Worm (Caenorhabditis elegans) whole organism, L4 larva: ENCODE results near the gene K05F1.6.

Experiments
- D1046.2 ChIP-seq: fragments of 200-800 bp; sonication (Bioruptor generic); IDR thresholded peaks from 2 replicates; pipeline ENCODE4 v1.3.6; 2022; ENCODE audit warnings: missing genetic modification characterization, missing compliant biosample characterization
- R02D3.7 ChIP-seq: fragments of 150-350 bp; sonication (generic microtip); optimal IDR thresholded peaks from 3 replicates; lab custom pipeline; 2014; ENCODE audit warnings: missing biosample characterization, missing genetic modification characterization
- T26A8.4 ChIP-seq: fragments of 200-800 bp; sonication (Bioruptor generic); IDR thresholded peaks from 2 replicates; pipeline ENCODE4 v1.3.6; 2022; ENCODE audit warnings: missing genetic modification characterization, missing compliant biosample characterization
- ZK546.5 ChIP-seq, 2 experiments: sonication (generic microtip); optimal IDR thresholded peaks; 2 replicates each; lab custom pipeline; 2017; ENCODE audit warnings: missing biosample characterization in 2 of 2, missing genetic modification characterization in 2 of 2
- aha-1 ChIP-seq: fragments of 150-350 bp; peaks from one replicate; lab custom pipeline; 2014; ENCODE audit warnings: missing biosample characterization, missing genetic modification characterization
- attf-4 ChIP-seq: sonication (generic microtip); optimal IDR thresholded peaks from 3 replicates; lab custom pipeline; 2017; ENCODE audit warnings: missing biosample characterization, missing genetic modification characterization
- ceh-28 ChIP-seq: fragments of 150-350 bp; optimal IDR thresholded peaks from 2 replicates; lab custom pipeline; 2014; ENCODE audit warnings: missing biosample characterization, missing genetic modification reagents, missing genetic modification characterization
- daf-16 ChIP-seq, 3 experiments: sonication (generic microtip); optimal IDR thresholded peaks; 2 replicates each; lab custom pipeline; 2016 to 2017; ENCODE audit warnings: missing genetic modification characterization in 3 of 3, missing genetic modification reagents in 3 of 3, mild to moderate bottlenecking in 2 of 3, missing compliant biosample characterization in 2 of 3, missing biosample characterization in 1 of 3, moderate library complexity in 1 of 3
- dmd-6 ChIP-seq: fragments of 200-800 bp; sonication (Bioruptor generic); IDR thresholded peaks from 2 replicates; pipeline ENCODE4 v1.3.6; 2022; ENCODE audit warnings: missing genetic modification reagents, missing genetic modification characterization, missing compliant biosample characterization
- dve-1 ChIP-seq: sonication (generic microtip); optimal IDR thresholded peaks from 2 replicates; lab custom pipeline; 2017; ENCODE audit warnings: antibody characterized with exemption, mild to moderate bottlenecking, missing genetic modification characterization, missing compliant biosample characterization; ENCODE audit not compliant: insufficient read depth
- gei-8 ChIP-seq: fragments of 200-800 bp; sonication (Bioruptor generic); optimal IDR thresholded peaks from 2 replicates; lab custom pipeline; 2018; ENCODE audit warnings: mild to moderate bottlenecking, missing genetic modification characterization, missing compliant biosample characterization
- hif-1 ChIP-seq, 2 experiments: sonication (generic microtip); optimal IDR thresholded peaks; 2 replicates each; lab custom pipeline; 2016 to 2017; ENCODE audit warnings: missing compliant biosample characterization in 2 of 2, missing genetic modification characterization in 2 of 2, missing genetic modification reagents in 2 of 2, missing genotype in 2 of 2, mild to moderate bottlenecking in 1 of 2
- hlh-11 ChIP-seq: fragments of 200-800 bp; sonication (Bioruptor generic); optimal IDR thresholded peaks from 2 replicates; lab custom pipeline; 2018; ENCODE audit warnings: mild to moderate bottlenecking, missing genetic modification characterization, missing compliant biosample characterization
- jun-1 ChIP-seq: fragments of 150-350 bp; optimal IDR thresholded peaks from 2 replicates; lab custom pipeline; 2014; ENCODE audit warnings: missing biosample characterization, missing genetic modification reagents, missing genetic modification characterization
- lim-7 ChIP-seq: fragments of 200-800 bp; sonication (Bioruptor generic); IDR thresholded peaks from 2 replicates; pipeline ENCODE4 v1.3.6; 2022; ENCODE audit warnings: missing genetic modification characterization, missing compliant biosample characterization
- lir-3 ChIP-seq: sonication (generic microtip); optimal IDR thresholded peaks from 2 replicates; lab custom pipeline; 2016; ENCODE audit warnings: mild to moderate bottlenecking, missing genetic modification characterization, missing compliant biosample characterization
- mep-1 ChIP-seq: fragments of 150-350 bp; sonication (generic microtip); optimal IDR thresholded peaks from 3 replicates; lab custom pipeline; 2014; ENCODE audit warnings: missing biosample characterization, missing genetic modification characterization
- mes-2 ChIP-seq: sonication (generic microtip); optimal IDR thresholded peaks from 2 replicates; lab custom pipeline; 2016; ENCODE audit warnings: missing genotype, mild to moderate bottlenecking, missing genetic modification characterization, missing compliant biosample characterization; ENCODE audit not compliant: poor library complexity, severe bottlenecking
- mxl-2 ChIP-seq: fragments of 200-800 bp; sonication (Bioruptor generic); conservative IDR thresholded peaks from 2 replicates; pipeline ENCODE4 v1.3.6; 2022; ENCODE audit warnings: missing genetic modification reagents, missing genetic modification characterization, missing compliant biosample characterization
- mxl-3 ChIP-seq: fragments of 200-800 bp; sonication (Bioruptor generic); optimal IDR thresholded peaks from 2 replicates; lab custom pipeline; 2018; ENCODE audit warnings: mild to moderate bottlenecking, missing genetic modification characterization, missing compliant biosample characterization
- nhr-102 ChIP-seq: sonication (generic microtip); optimal IDR thresholded peaks from 2 replicates; lab custom pipeline; 2016; ENCODE audit warnings: mild to moderate bottlenecking, missing genetic modification characterization, moderate library complexity, missing compliant biosample characterization
- nhr-25 ChIP-seq: sonication (generic microtip); optimal IDR thresholded peaks from 2 replicates; lab custom pipeline; 2017; ENCODE audit warnings: missing genetic modification characterization, mild to moderate bottlenecking, missing compliant biosample characterization, antibody characterized with exemption, moderate library complexity, borderline replicate concordance; ENCODE audit not compliant: insufficient read depth
- nhr-28 ChIP-seq: fragments of 150-350 bp; optimal IDR thresholded peaks from 2 replicates; lab custom pipeline; 2014; ENCODE audit warnings: missing biosample characterization, missing genetic modification characterization
- nhr-41 ChIP-seq: fragments of 200-800 bp; sonication (Bioruptor generic); IDR thresholded peaks from 2 replicates; pipeline ENCODE4 v1.3.6; 2022; ENCODE audit warnings: missing genetic modification reagents, missing genetic modification characterization, missing compliant biosample characterization
- nhr-42 ChIP-seq: fragments of 200-800 bp; sonication (Bioruptor generic); IDR thresholded peaks from 2 replicates; pipeline ENCODE4 v1.3.6; 2022; ENCODE audit warnings: missing genetic modification characterization, missing compliant biosample characterization
- nhr-48 ChIP-seq: sonication (generic microtip); optimal IDR thresholded peaks from 2 replicates; lab custom pipeline; 2016; ENCODE audit warnings: mild to moderate bottlenecking, missing genetic modification characterization, missing compliant biosample characterization
- nhr-6 ChIP-seq: fragments of 150-350 bp; optimal IDR thresholded peaks from 2 replicates; lab custom pipeline; 2014; ENCODE audit warnings: missing biosample characterization, missing genetic modification characterization
- nhr-77 ChIP-seq: fragments of 150-350 bp; optimal IDR thresholded peaks from 2 replicates; lab custom pipeline; 2014; ENCODE audit warnings: missing biosample characterization, missing genetic modification characterization
- pha-4 ChIP-seq, 2 experiments: fragments of 150-350 bp in 1 of 2; fragments of 200-800 bp in 1 of 2; sonication (Bioruptor generic) in 1 of 2; IDR thresholded peaks in 1 of 2; optimal IDR thresholded peaks in 1 of 2; 2 replicates each; pipeline versions ENCODE4 v1.3.6 to Lab custom; 2014 to 2022; ENCODE audit warnings: missing genetic modification characterization in 2 of 2, missing genetic modification reagents in 2 of 2, missing biosample characterization in 1 of 2, missing compliant biosample characterization in 1 of 2
- php-3 ChIP-seq: fragments of 200-800 bp; sonication (Bioruptor generic); IDR thresholded peaks from 2 replicates; pipeline ENCODE4 v1.3.6; 2022; ENCODE audit warnings: missing genetic modification reagents, missing genetic modification characterization, missing compliant biosample characterization
- pqm-1 ChIP-seq: sonication (generic microtip); optimal IDR thresholded peaks from 2 replicates; lab custom pipeline; 2017; ENCODE audit warnings: missing biosample characterization, missing genetic modification characterization
- sdz-12 ChIP-seq: fragments of 200-800 bp; sonication (Bioruptor generic); optimal IDR thresholded peaks from 2 replicates; lab custom pipeline; 2018; ENCODE audit warnings: mild to moderate bottlenecking, missing genetic modification characterization, missing compliant biosample characterization
- set-16 ChIP-seq: fragments of 200-800 bp; sonication (Bioruptor generic); IDR thresholded peaks from 2 replicates; pipeline ENCODE4 v1.3.6; 2022; ENCODE audit warnings: missing genetic modification reagents, missing genetic modification characterization, missing compliant biosample characterization
- snpc-1.2 ChIP-seq: fragments of 200-800 bp; sonication (Bioruptor generic); IDR thresholded peaks from 2 replicates; pipeline ENCODE4 v1.3.6; 2022; ENCODE audit warnings: missing genetic modification reagents, missing genetic modification characterization, missing compliant biosample characterization
- snpc-4 ChIP-seq: fragments of 150-350 bp; optimal IDR thresholded peaks from 2 replicates; lab custom pipeline; 2014; ENCODE audit warnings: missing biosample characterization, missing genetic modification characterization
- spr-3 ChIP-seq: fragments of 200-800 bp; sonication (Bioruptor generic); optimal IDR thresholded peaks from 2 replicates; lab custom pipeline; 2018; ENCODE audit warnings: mild to moderate bottlenecking, missing genetic modification characterization, missing compliant biosample characterization
- tag-97 ChIP-seq: fragments of 200-800 bp; sonication (Bioruptor generic); IDR thresholded peaks from 2 replicates; pipeline ENCODE4 v1.3.6; 2022; ENCODE audit warnings: missing genetic modification characterization, missing compliant biosample characterization
- unc-39 ChIP-seq: sonication (generic microtip); optimal IDR thresholded peaks from 2 replicates; lab custom pipeline; 2017; ENCODE audit warnings: missing biosample characterization, missing genetic modification characterization
- vab-7 ChIP-seq: fragments of 200-800 bp; sonication (Bioruptor generic); IDR thresholded peaks from 2 replicates; pipeline ENCODE4 v1.3.6; 2022; ENCODE audit warnings: missing genetic modification reagents, missing genetic modification characterization, missing compliant biosample characterization
- zag-1 ChIP-seq: fragments of 150-350 bp; optimal IDR thresholded peaks from 2 replicates; lab custom pipeline; 2014; ENCODE audit warnings: missing biosample characterization, missing genetic modification characterization
- zfp-2 ChIP-seq: sonication (generic microtip); optimal IDR thresholded peaks from 2 replicates; lab custom pipeline; 2016; ENCODE audit warnings: mild to moderate bottlenecking, missing genetic modification characterization, missing compliant biosample characterization
- zfp-3 ChIP-seq: fragments of 200-800 bp; sonication (Bioruptor generic); conservative IDR thresholded peaks from 2 replicates; pipeline ENCODE4 v1.3.6; 2022; ENCODE audit warnings: missing genetic modification reagents, missing genetic modification characterization, missing compliant biosample characterization
- zip-11 ChIP-seq: fragments of 200-800 bp; sonication (Bioruptor generic); IDR thresholded peaks from 2 replicates; pipeline ENCODE4 v1.3.6; 2022; ENCODE audit warnings: missing genetic modification characterization, missing compliant biosample characterization
- ztf-11 ChIP-seq: fragments of 150-350 bp; optimal IDR thresholded peaks from 2 replicates; lab custom pipeline; 2014; ENCODE audit warnings: missing biosample characterization, missing genetic modification characterization
- ztf-7 ChIP-seq: fragments of 150-350 bp; optimal IDR thresholded peaks from 2 replicates; lab custom pipeline; 2014; ENCODE audit warnings: missing biosample characterization, missing genetic modification characterization

K05F1.6 gene

DNA sequence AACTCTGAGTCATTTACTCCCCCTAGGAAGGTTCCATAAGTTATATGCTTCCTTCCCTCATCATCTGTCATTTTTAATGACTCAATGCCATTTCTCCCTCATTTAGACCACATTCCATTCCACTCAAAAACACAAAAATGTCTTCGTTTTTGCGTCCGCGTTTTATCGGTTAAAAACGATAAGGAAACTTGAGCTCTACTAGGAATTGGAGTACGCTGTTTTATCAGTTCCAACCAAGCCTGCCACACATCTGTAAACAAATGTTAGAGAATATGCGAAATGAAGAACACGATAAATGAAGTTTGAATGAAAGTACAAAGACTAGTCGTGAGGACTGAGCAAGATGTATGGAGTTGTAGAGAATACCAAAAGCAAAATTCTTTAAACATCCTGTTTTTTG, 33.9 kb upstream of the K05F1.6 start (continued):
- TF ChIP-seq zfp-3 (GFP tag; lab: Robert Waterston, UW) (no peak), snpc-4 (tag; lab: Kevin White, UChicago) (no peak), D1046.2 (GFP tag; lab: Robert Waterston, UW) (no peak), T26A8.4 (GFP tag; lab: Robert Waterston, UW) (no peak), mep-1 (tag; lab: Kevin White, UChicago) (peak; percentile 40), ceh-28 (tag; lab: Kevin White, UChicago) (no peak), ZK546.5 (tag; optimal IDR thresholded peaks at IDR 0.05; lab: Kevin White, UChicago) (no peak), nhr-102 (tag; lab: Kevin White, UChicago) (no peak), php-3 (peak; percentile 28; the same call in 1 of the 2 replicates), lir-3 (tag; lab: Kevin White, UChicago) (no peak), daf-16 (GFP tag; optimal IDR thresholded peaks at IDR 0.05; lab: Kevin White, UChicago) (peak in 1 of 2 experiments; percentile 0), daf-16 (tag; optimal IDR thresholded peaks at IDR 0.05; lab: Kevin White, UChicago) (peak; percentile 78), nhr-41 (GFP tag; lab: Robert Waterston, UW) (no peak), nhr-25 (no peak), hif-1 (tag; optimal IDR thresholded peaks at IDR 0.05; lab: Kevin White, UChicago) (no peak), nhr-77 (tag; lab: Kevin White, UChicago) (no peak), dve-1 (tag; lab: Kevin White, UChicago) (peak; percentile 89), snpc-1.2 (GFP tag; lab: Robert Waterston, UW) (no peak), nhr-48 (peak; percentile 27), ztf-7 (tag; lab: Kevin White, UChicago) (no peak), R02D3.7 (tag; lab: Kevin White, UChicago) (no peak), pqm-1 (tag; lab: Kevin White, UChicago) (peak; percentile 100), pha-4 (GFP tag; IDR thresholded peaks at IDR 0.05; lab: Robert Waterston, UW) (peak; percentile 25; the same call in 1 of the 2 replicates), pha-4 (tag; optimal IDR thresholded peaks at IDR 0.05; lab: Kevin White, UChicago) (no peak), tag-97 (GFP tag; lab: Robert Waterston, UW) (no peak), zfp-2 (no peak), gei-8 (GFP tag; lab: Kevin White, UChicago) (no peak), nhr-42 (no peak), sdz-12 (GFP tag; lab: Kevin White, UChicago) (no peak), vab-7 (no peak)
- TF ChIP-seq, all 104 proteins: peak for 14

- TF ChIP-seq jun-1 (tag; lab: Kevin White, UChicago) (no peak), hlh-11 (peak; percentile 62), nhr-77 (tag; lab: Kevin White, UChicago) (peak; percentile 23), daf-16 (GFP tag; optimal IDR thresholded peaks at IDR 0.05; lab: Kevin White, UChicago) (no peak), daf-16 (tag; optimal IDR thresholded peaks at IDR 0.05; lab: Kevin White, UChicago) (peak; percentile 44), dve-1 (tag; lab: Kevin White, UChicago) (peak; percentile 44), nhr-41 (GFP tag; lab: Robert Waterston, UW) (0 out of 2 replicates have a peak, but pooled peaks have one; percentile 48), unc-39 (tag; lab: Kevin White, UChicago) (no peak), dmd-6 (GFP tag; lab: Robert Waterston, UW) (peak; percentile 65), pqm-1 (tag; lab: Kevin White, UChicago) (peak; percentile 94), nhr-6 (peak; percentile 25), nhr-28 (peak; percentile 80)
Observed at ce11 chrII:5749733-5750238, 32.5 kb upstream of the K05F1.6 start, which contains the start of gene ifb-2. Gene ifb-2 (plus strand): TSS chrII:5750188.

DNA sequence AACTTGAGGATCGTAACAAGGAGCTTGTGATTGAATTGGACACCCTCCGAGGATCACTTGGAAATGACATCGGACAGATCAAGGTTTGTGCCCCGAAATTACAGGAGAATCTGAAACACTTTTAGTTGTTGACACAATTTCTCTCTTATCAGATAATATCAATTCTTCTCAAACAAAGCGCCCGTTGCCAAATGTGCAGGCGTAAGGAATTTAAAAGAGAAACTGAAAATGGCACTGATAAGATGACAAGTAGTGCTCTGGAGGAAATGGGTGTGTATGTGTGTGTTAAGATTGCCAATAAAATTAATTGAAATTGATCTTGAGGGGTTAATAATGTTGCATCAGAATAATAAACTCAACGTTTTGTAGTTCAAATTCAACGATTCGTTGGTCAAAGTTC, 31.0 kb upstream of the K05F1.6 start:
- TF ChIP-seq spr-3 (no peak), mxl-2 (GFP tag; lab: Robert Waterston, UW) (no peak), nhr-28 (peak; percentile 85), mes-2 (tag; lab: Kevin White, UChicago) (peak; percentile 9), zip-11 (GFP tag; lab: Robert Waterston, UW) (no peak), dmd-6 (GFP tag; lab: Robert Waterston, UW) (peak; percentile 72), zag-1 (tag; lab: Kevin White, UChicago) (no peak), aha-1 (tag; lab: Kevin White, UChicago) (peak; percentile 17), ztf-11 (tag; lab: Kevin White, UChicago) (no peak), tag-97 (GFP tag; lab: Robert Waterston, UW) (no peak), lim-7 (GFP tag; lab: Robert Waterston, UW) (no peak), R02D3.7 (tag; lab: Kevin White, UChicago) (no peak), mxl-3 (peak; percentile 17), zfp-3 (GFP tag; lab: Robert Waterston, UW) (no peak), nhr-77 (tag; lab: Kevin White, UChicago) (peak; percentile 69), set-16 (GFP tag; lab: Robert Waterston, UW) (no peak), hlh-11 (peak; percentile 60), attf-4 (no peak), daf-16 (GFP tag; optimal IDR thresholded peaks at IDR 0.05; lab: Kevin White, UChicago) (no peak), daf-16 (tag; optimal IDR thresholded peaks at IDR 0.05; lab: Kevin White, UChicago) (peak; percentile 79)
